Worm (Caenorhabditis elegans): ENCODE measurements around the gene srh-80.

The srh-80 gene

ce11 chrV:201300-201699, 18.4 kb upstream of the srh-80 start, which contains the start of gene trpp-1:
TSS of gene trpp-1 (plus strand) at chrV:201600.
- TF ChIP-seq mab-5 (tag; optimal IDR thresholded peaks at IDR 0.05) (no peak), ztf-11 (tag; optimal IDR thresholded peaks at IDR 0.05) (no peak), nhr-10 (tag; optimal IDR thresholded peaks at IDR 0.05) (no peak), elt-3 (tag; optimal IDR thresholded peaks at IDR 0.05) (no peak), nhr-25 (tag; optimal IDR thresholded peaks at IDR 0.05) (no peak), sma-3 (GFP tag; optimal IDR thresholded peaks at IDR 0.05) (no peak), egl-27 (tag; optimal IDR thresholded peaks at IDR 0.05) (no peak), fos-1 (tag; optimal IDR thresholded peaks at IDR 0.05) (no peak), mdl-1 (tag; optimal IDR thresholded peaks at IDR 0.05) (no peak), nhr-129 (tag; optimal IDR thresholded peaks at IDR 0.05) (no peak), crh-2 (tag; optimal IDR thresholded peaks at IDR 0.05) (no peak), lsy-2 (tag; optimal IDR thresholded peaks at IDR 0.05) (no peak), lin-11 (tag; optimal IDR thresholded peaks at IDR 0.05) (no peak)

ce11 chrV:203855-204432, 15.8 kb upstream of the srh-80 start, which contains the start of gene lec-12:
TSS of gene lec-12 (plus strand) at chrV:204382.
- TF ChIP-seq ztf-4 (tag; optimal IDR thresholded peaks at IDR 0.05) (no peak), lin-39 (tag; optimal IDR thresholded peaks at IDR 0.05) (no peak), blmp-1 (tag; optimal IDR thresholded peaks at IDR 0.05; ENCODE audit: insufficient read depth) (no peak), lsy-2 (tag; optimal IDR thresholded peaks at IDR 0.05) (no peak), crh-2 (tag; optimal IDR thresholded peaks at IDR 0.05) (peak; percentile 6), nhr-129 (tag; optimal IDR thresholded peaks at IDR 0.05) (peak; percentile 67), ztf-11 (tag; optimal IDR thresholded peaks at IDR 0.05) (no peak), peb-1 (tag; optimal IDR thresholded peaks at IDR 0.05) (no peak), gmeb-1 (tag; optimal IDR thresholded peaks at IDR 0.05) (peak; percentile 14), fos-1 (tag; optimal IDR thresholded peaks at IDR 0.05) (peak; percentile 12)

- TF ChIP-seq nhr-11 (tag; optimal IDR thresholded peaks at IDR 0.05) (no peak), ZK546.5 (tag; optimal IDR thresholded peaks at IDR 0.05) (no peak), F13H6.1 (tag; optimal IDR thresholded peaks at IDR 0.05) (no peak), ama-1 (optimal IDR thresholded peaks at IDR 0.05) (no peak), gmeb-1 (tag; optimal IDR thresholded peaks at IDR 0.05) (no peak), nhr-21 (tag; optimal IDR thresholded peaks at IDR 0.05) (no peak), lin-11 (tag; optimal IDR thresholded peaks at IDR 0.05) (no peak), nhr-129 (tag; optimal IDR thresholded peaks at IDR 0.05) (no peak), mbf-1 (tag; optimal IDR thresholded peaks at IDR 0.05) (no peak), nhr-10 (tag; optimal IDR thresholded peaks at IDR 0.05) (no peak), C34F6.9 (tag; optimal IDR thresholded peaks at IDR 0.05) (no peak), mdl-1 (tag; optimal IDR thresholded peaks at IDR 0.05) (no peak), nhr-77 (tag; optimal IDR thresholded peaks at IDR 0.05) (no peak), ztf-1 (GFP tag; conservative IDR thresholded peaks at IDR 0.05) (no peak), mab-5 (tag; optimal IDR thresholded peaks at IDR 0.05) (no peak), blmp-1 (tag; optimal IDR thresholded peaks at IDR 0.05; ENCODE audit: insufficient read depth) (no peak), nhr-237 (tag; optimal IDR thresholded peaks at IDR 0.05) (no peak), lin-13 (GFP tag; optimal IDR thresholded peaks at IDR 0.05) (no peak), snpc-4 (tag; optimal IDR thresholded peaks at IDR 0.05) (no peak)
Measured at ce11 chrV:206814-207213, 12.9 kb upstream of the srh-80 start.

ce11 chrV:211388-212168, 8.2 kb upstream of the srh-80 start:
- TF ChIP-seq ztf-11 (tag; optimal IDR thresholded peaks at IDR 0.05) (no peak), sma-9 (GFP tag; optimal IDR thresholded peaks at IDR 0.05) (peak; percentile 66), sma-9 (tag; optimal IDR thresholded peaks at IDR 0.05) (no peak), ztf-1 (GFP tag; conservative IDR thresholded peaks at IDR 0.05) (no peak), mab-5 (tag; optimal IDR thresholded peaks at IDR 0.05) (no peak), fos-1 (tag; optimal IDR thresholded peaks at IDR 0.05) (peak; percentile 36), mdl-1 (tag; optimal IDR thresholded peaks at IDR 0.05) (no peak), lin-13 (GFP tag; optimal IDR thresholded peaks at IDR 0.05) (no peak), egl-27 (tag; optimal IDR thresholded peaks at IDR 0.05) (no peak), mbf-1 (tag; optimal IDR thresholded peaks at IDR 0.05) (no peak), crh-2 (tag; optimal IDR thresholded peaks at IDR 0.05) (peak; percentile 8), lsy-2 (tag; optimal IDR thresholded peaks at IDR 0.05) (peak in 1 of 2 experiments; percentile 13), blmp-1 (tag; optimal IDR thresholded peaks at IDR 0.05; ENCODE audit: insufficient read depth) (no peak), sem-4 (tag; optimal IDR thresholded peaks at IDR 0.05) (no peak), nhr-12 (tag; optimal IDR thresholded peaks at IDR 0.05) (no peak), C34F6.9 (tag; optimal IDR thresholded peaks at IDR 0.05) (no peak), lin-11 (tag; optimal IDR thresholded peaks at IDR 0.05) (no peak), unc-62 (GFP tag; optimal IDR thresholded peaks at IDR 0.05) (no peak), nhr-237 (tag; optimal IDR thresholded peaks at IDR 0.05) (no peak), unc-39 (tag; optimal IDR thresholded peaks at IDR 0.05) (no peak), nhr-129 (tag; optimal IDR thresholded peaks at IDR 0.05) (peak; percentile 79), nhr-10 (tag; optimal IDR thresholded peaks at IDR 0.05) (no peak), gmeb-1 (tag; optimal IDR thresholded peaks at IDR 0.05) (peak; percentile 26), unc-55 (GFP tag; optimal IDR thresholded peaks at IDR 0.05) (no peak), nhr-23 (tag; optimal IDR thresholded peaks at IDR 0.05) (no peak)
